Fruit fly (Drosophila melanogaster) ovary, adult (tissue): ENCODE results near the gene CG4045.
A peak's percentile ranks its signal among the peaks of the same experiment; 100 is the strongest.

ENCODE experiments used
- CG17801 ChIP-seq: fragments of 200-800 bp; optimal IDR thresholded peaks from 2 replicates; lab custom pipeline; 2019; ENCODE audit warnings: missing biosample characterization, mild to moderate bottlenecking, missing genetic modification characterization, moderate library complexity; ENCODE audit not compliant: partially characterized antibody

The CG4045 gene

DNA sequence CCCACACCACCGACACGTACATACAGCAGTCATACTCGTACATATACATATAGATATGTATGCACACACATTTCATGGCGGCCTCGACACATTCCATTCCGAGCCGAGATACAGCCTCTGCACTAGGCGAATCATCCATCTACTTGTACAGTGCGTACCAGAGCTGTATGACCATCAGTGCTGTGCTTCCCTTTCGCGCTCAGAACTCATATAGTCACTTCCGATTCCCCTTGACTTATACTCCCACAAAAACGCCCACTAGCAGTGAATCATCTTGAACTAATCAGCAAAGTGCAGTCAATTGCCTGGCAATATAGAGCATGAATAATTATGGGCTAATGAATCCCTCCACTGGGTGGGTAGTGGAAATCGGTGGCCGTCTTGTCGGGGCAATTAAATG lies 14.1 kb upstream of the CG4045 start:
- TF ChIP-seq CG17801 (GFP tag; lab: Kevin White, UChicago): no peak

DNA sequence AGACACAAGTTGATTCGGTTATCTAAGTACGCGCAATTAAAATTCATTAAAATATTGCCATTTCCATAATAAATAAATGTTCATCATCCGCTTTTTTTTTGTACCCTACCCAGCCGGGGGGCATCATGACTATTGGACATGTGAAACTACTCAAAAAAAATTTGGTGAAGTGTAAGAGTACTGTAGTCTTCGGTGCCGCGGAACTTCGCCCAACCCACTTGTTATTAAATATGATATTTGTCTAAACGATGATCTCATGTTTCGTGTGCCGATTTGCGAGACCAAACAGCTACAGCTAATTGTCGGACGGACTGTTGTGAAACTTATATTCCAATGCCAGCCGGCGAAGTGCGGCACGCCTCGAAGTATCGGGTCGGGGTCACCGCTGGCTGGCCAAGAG lies 13.1 kb upstream of the CG4045 start:
- TF ChIP-seq CG17801 (GFP tag; lab: Kevin White, UChicago): no peak

DNA sequence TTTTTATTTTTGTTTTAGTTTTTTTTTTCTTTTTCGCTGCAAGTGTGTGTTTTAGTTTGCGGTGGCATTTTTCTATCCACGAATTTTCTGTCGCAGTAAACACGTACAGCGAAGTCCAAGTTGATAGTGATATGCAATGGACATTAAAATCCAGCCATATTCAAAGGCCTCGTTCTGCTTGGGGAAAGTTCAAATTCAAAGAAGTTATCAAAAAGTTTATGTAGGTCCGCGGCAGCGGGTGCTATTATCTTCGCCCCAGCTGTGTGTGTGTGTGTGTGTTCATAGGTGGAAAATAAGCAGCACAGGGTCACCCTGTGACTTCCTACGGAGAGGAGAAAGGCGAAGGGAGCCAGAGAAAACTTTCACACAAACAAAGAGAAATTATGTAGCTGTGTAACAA lies 11.8 kb upstream of the CG4045 start:
- TF ChIP-seq CG17801 (GFP tag; lab: Kevin White, UChicago): no peak

DNA sequence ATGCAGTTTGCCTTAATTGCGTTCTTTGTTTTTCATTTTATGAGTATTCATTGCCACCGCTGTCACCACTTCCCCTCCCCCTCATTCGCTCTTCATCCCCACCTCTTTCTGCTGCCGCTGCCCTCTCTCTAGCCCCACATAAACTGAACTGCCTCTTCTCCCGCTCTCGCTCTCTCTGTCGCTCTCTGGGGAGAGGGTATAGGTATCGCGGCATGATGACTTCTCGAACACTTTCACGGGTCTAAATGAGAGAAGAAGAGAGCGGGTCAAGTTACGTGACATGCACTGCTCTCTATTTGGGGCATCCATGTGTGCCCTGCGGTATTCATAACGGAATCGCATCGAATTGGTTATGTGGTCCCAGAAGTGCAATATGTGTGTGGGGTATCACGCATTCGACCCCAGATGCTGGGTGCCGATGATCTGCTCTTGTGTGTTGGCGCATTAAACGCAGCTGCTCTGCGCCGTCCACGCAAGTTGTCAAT lies 8.0 kb upstream of the CG4045 start:
- peak; percentile 48 for TF ChIP-seq CG17801 (GFP tag; lab: Kevin White, UChicago)

DNA sequence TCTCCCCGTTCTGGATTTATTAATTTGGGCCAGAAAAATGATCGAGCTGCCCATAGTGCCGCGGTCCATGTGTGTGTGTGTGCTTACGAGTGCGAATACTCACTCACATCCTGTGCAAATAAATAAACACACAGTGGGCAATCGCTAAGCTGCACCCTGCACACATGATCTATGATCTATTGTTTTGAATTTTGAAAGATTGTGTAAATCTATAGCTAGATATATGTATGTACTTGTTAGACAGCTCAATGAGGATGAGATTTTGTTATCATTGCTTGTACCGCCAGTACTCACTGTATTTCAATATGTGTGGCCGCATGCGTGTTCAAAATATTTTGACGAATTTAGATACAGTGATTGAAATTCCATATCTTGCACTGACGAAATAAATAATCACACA lies 7.4 kb upstream of the CG4045 start:
- TF ChIP-seq CG17801 (GFP tag; lab: Kevin White, UChicago): peak; percentile 81

DNA sequence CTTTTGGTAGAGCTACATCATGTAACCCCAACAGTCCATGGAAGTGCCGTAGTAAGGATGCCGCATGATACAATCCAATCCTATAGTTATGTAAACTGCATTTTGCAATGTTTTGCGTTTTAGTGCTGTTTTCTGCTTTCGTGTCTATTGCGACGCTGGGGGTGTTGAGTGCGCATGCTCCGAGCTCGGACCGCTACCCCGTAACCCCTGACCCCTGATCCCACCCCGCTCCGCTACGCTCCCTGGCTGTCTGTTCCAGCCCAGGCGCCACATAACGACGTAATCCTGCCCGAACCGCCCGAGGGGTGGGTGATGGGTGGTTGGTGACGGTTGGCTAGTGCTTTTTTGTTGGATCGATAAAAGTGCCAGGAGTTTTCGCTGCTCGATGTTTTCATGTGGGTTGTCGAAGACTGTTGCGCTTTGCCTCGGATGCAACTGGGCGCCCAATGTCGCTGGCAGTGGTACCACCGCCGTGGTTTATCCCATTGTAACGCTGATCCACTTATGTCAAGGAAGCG lies 6.2 kb upstream of the CG4045 start:
- no peak for TF ChIP-seq CG17801 (GFP tag; lab: Kevin White, UChicago)

DNA sequence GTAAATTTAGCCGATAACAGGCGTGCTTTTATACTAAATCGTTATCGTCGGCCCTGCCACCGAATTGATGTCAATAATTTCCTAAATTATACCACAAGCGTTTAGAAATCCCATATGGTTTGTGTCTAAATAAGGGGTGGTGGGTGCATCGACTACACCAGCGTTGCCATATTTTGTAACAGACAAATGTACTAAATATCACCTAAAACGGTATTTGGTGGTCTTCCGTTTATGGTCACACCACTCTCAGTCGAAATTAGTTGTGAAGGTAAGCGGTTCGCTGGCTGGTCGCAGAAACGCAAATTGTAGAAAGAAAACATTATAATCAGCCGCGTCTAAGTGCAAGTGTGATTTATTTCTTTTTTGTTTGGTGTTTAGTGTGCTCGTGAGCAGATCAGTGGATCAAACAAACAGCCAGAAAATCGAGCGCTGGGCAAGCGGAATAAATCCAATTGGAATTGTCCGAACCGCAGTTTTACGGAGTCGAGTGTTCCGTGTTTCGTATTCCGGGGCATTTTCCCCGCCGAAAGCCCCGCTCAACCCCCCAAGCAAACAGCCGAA lies 4.7 kb upstream of the CG4045 start, which contains the start of the genes CG16903 and Unc-76:
CG16903 (minus strand) TSS at position 39 of the 561 bp plus-strand sequence.
Unc-76 (plus strand) TSS at position 244 of the 561 bp plus-strand sequence.
- peak; percentile 88 for TF ChIP-seq CG17801 (GFP tag; lab: Kevin White, UChicago)

DNA sequence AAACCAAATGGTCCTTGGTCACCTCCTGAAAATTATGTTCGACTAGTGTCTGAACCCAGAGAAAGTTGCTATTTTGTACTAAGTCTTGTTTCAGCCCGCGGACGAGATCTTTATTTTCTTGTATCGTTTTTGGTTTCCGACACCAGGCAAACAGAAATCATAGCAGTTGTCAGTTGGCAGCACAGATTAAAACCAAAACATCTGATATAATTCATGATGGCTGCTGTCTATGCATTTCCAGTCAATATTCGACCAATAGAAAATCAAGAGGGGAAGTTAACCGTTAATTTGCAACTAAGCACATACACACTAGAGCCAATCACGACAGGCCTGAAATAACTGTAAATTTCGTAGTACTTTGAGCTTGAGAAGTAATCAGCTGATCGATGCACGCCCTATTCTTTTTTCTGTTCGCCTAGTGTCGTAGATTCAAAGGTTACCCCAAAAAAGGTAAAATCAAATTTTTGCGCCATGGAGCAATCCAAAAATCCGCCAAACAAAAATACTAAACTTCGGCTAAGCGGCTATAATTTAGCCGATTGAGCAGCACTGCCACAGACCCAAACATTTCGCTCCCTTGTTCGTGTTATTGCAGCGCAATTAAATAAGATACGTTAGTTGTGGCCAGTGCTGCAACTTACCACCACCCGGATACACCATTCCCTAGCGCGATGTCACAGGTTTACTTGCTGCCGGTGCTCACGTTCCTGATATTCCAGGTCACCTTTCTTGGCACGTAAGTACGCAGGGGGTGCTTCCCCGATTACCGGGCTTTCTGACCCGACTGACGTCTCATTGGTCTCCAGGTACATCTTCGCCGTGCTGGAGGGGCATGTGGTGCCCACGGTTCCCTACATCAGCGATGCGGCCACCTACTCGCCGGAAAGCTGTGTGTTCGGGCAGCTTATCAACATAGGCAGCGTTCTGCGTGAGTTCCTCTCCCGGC lies 985 bp upstream of the CG4045 start, which contains the start of gene CG4025:
CG4025 (plus strand) TSS at position 555 of the 946 bp plus-strand sequence.
- no peak for TF ChIP-seq CG17801 (GFP tag; lab: Kevin White, UChicago)

DNA sequence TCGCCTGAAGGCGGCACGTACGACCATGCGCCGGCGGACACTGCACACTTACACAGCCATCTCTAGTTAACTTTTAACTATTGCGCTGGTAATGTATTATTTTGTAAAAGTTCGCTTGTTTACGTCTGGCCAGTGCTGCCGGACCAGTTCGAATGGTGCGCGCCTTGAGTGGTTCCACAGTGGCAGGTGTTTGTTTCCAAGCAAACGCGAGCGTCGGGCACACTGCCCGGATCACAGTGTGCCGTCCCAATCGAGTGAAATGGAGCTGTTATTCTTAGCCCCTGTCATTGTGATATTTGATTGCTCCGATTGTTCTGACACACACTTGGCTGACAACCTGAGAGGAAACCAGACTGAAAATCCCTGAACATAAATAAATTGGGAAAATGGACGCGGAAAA lies 2.4 kb downstream of the CG4045 start, which contains the start of gene CG4199:
CG4199 (minus strand) TSS at position 159 of the 400 bp plus-strand sequence.
- TF ChIP-seq CG17801 (GFP tag; lab: Kevin White, UChicago): peak; percentile 55

DNA sequence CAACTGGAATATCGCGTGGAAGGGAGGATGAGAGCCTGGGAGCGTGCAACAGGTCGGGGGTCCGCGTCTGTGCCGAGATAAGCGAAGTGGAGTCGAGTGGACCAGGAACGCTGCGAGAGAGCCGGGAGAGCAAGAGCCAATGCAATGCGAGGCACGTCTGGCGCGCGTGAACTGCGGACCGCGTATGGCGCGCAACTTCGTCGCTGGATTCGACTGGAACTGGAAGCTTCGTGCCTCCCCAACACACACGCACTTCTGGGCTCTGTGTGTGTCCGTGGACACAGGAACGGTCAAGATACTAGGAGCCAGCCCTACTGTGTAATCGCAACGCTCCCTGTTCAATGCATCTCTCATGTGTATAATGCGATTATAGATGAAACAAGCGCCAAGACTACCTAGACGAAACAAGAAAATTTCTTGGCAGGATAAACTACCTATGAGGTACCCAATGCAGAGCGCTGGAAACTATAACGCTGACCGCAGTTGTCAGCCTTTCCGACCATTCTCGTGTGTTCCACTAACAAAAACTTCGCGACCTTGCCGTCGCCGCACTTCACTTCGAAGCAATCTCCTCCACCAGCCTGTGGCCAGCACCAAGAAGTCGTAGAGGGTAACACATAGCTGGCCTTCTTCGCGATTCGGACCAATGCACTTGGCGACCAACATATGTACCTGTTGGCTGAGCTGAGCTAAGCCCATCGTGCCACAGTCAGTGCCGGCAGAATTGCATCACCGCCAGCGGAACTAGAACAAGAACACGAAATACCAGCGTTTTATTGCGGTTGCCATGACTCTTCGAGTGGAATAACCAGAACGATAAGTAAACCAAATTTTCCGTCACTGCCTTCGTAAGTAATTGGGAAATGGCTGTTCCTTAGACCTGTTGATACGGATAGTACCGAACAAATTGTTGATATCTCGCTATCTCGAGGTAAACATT lies 3.6 kb downstream of the CG4045 start, which contains the start of gene Rtca:
Rtca (plus strand) TSS at position 536 of the 940 bp plus-strand sequence.
- TF ChIP-seq CG17801 (GFP tag; lab: Kevin White, UChicago): no peak

DNA sequence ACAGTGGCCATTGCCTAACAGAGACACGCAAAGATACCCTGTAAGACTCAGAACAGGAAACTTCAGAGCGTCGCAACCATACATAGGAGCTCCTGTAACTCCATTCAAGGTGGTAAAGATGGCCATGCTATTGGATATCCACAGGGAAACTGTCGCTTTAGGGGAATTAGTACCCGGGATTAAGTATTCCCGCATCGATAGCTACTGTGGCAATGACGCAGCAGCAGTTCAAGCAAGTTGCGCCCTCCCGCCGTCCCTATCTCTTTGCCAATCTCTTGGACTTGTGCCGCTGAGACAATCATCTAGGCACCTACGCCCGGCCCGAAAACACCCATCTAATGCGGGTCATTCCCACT lies 5.0 kb downstream of the CG4045 start:
- TF ChIP-seq CG17801 (GFP tag; lab: Kevin White, UChicago): peak; percentile 72

DNA sequence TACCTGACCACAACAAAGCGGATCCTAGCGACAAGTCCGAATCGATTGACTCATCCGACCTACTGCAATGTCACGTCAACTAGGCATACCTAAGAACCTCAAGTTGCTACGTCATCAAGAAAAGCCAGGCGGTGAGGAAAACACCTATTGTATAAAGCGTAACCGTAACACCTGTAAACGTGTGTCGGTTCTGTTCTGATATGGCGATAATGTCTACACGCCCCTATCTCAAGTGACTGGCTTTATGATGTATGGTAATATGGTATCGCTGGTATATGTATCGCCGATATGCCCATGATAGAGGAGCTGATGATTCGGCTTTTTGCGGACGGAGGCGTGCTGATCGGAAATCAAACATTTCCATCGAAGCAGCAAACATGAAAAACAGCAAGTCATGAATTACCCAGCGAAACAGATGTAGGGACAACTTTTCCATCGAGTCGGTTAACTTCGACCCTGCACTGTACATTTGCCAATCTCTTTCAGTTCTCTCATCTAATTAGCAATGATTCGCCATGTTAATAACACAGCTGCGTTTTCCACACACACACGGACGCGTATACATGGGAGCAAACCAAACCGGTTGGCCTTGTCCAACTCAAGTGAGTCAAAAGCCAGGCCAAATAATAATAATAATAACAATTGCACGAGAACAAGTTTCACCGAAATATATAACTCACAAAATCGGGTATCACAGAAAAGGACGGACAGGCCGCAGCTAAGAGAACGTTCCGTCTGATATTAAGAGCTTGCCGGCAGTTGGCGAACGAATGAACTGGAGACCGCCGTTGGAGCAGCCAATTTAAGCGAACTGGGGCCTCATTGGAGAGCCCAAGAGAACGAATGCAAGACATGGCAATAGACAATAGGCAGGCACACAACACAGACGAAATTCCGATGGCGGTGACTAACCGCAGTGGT lies 5.7 kb downstream of the CG4045 start:
- TF ChIP-seq CG17801 (GFP tag; lab: Kevin White, UChicago): peak; percentile 22

DNA sequence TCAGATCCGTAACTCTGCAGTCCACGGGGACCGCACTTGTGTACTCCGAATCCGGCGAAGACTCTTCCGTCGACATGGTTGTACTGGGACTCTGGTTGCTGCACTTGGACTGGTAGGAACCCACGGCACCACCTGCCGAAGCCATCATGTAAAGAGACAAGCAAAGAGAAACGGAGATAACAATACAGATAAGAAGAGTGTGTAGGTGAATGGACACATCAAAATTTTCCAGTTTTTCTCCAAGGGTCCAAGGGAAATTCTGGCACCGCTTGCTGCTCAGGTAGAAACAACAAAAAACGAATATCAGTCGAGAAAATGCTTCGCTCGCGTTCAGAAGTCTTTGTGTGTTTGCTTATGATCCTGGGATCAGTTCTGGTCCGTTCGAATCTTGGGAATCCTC lies 7.4 kb downstream of the CG4045 start, which contains the start of gene CG4194:
CG4194 (plus strand) TSS at position 301 of the 400 bp plus-strand sequence.
- TF ChIP-seq CG17801 (GFP tag; lab: Kevin White, UChicago): no peak
